Fruit fly (Drosophila melanogaster) whole organism, embryonic: ENCODE results near the gene CG5910.

Experiments used
- BEAF-32 ChIP-seq: fragments of 200-800 bp; sonication (Bioruptor generic); optimal IDR thresholded peaks from 3 replicates; lab custom pipeline; 2017; ENCODE audit warnings: missing biosample characterization, missing genetic modification characterization, mild to moderate bottlenecking, moderate library complexity, missing genetic modification reagents
- Blimp-1 ChIP-seq: fragments of 200-800 bp; sonication (Bioruptor generic); optimal IDR thresholded peaks from 3 replicates; lab custom pipeline; 2018; ENCODE audit warnings: missing biosample characterization, missing genetic modification characterization, mild to moderate bottlenecking, moderate library complexity, missing genetic modification reagents
- CG10147 ChIP-seq: fragments of 200-800 bp; sonication (Bioruptor generic); optimal IDR thresholded peaks from 2 replicates; lab custom pipeline; 2019; ENCODE audit warnings: missing biosample characterization, mild to moderate bottlenecking, missing genetic modification characterization, moderate library complexity
- CG10366 ChIP-seq: fragments of 200-800 bp; sonication (Bioruptor generic); IDR thresholded peaks from 2 replicates; pipeline ENCODE4 v1.3.6; 2022; ENCODE audit warnings: missing biosample characterization, missing genetic modification characterization
- CG10543 ChIP-seq: fragments of 200-800 bp; sonication (Bioruptor generic); optimal IDR thresholded peaks from 3 replicates; lab custom pipeline; 2017; ENCODE audit warnings: missing biosample characterization, mild to moderate bottlenecking, missing genetic modification characterization, moderate library complexity
- CG1233 ChIP-seq: fragments of 200-800 bp; sonication (Bioruptor generic); optimal IDR thresholded peaks from 4 replicates; lab custom pipeline; 2018; ENCODE audit warnings: missing biosample characterization, mild to moderate bottlenecking, missing genetic modification characterization
- CG12769 ChIP-seq: fragments of 200-800 bp; sonication (Bioruptor generic); optimal IDR thresholded peaks from 2 replicates; lab custom pipeline; 2019; ENCODE audit warnings: missing biosample characterization, mild to moderate bottlenecking, missing genetic modification characterization, moderate library complexity
- CG13287 ChIP-seq: fragments of 200-800 bp; sonication (Bioruptor generic); IDR thresholded peaks from 2 replicates; pipeline ENCODE4 v1.3.6; 2022; ENCODE audit warnings: missing biosample characterization, missing genetic modification characterization; ENCODE audit not compliant: partially characterized antibody
- CG14965 ChIP-seq: fragments of 200-800 bp; sonication (Bioruptor generic); optimal IDR thresholded peaks from 2 replicates; lab custom pipeline; 2016; ENCODE audit warnings: missing biosample characterization, missing genetic modification characterization, borderline replicate concordance
- CG15601 ChIP-seq: fragments of 200-800 bp; sonication (Bioruptor generic); optimal IDR thresholded peaks from 3 replicates; lab custom pipeline; 2019; ENCODE audit warnings: missing biosample characterization, mild to moderate bottlenecking, missing genetic modification characterization, moderate library complexity
- CG18619 ChIP-seq: fragments of 200-800 bp; sonication (Bioruptor generic); optimal IDR thresholded peaks from 3 replicates; lab custom pipeline; 2017; ENCODE audit warnings: missing biosample characterization, mild to moderate bottlenecking, missing genetic modification characterization
- CG2199 ChIP-seq: fragments of 200-800 bp; sonication (Bioruptor generic); IDR thresholded peaks from 3 replicates; pipeline ENCODE4 v1.3.6; 2022; ENCODE audit warnings: missing biosample characterization, missing genetic modification characterization
- CG3163 ChIP-seq: fragments of 200-800 bp; sonication (Bioruptor generic); optimal IDR thresholded peaks from 3 replicates; lab custom pipeline; 2016; ENCODE audit warnings: missing biosample characterization, missing genetic modification characterization
- CG4730 ChIP-seq: fragments of 200-800 bp; sonication (Bioruptor generic); IDR thresholded peaks from 2 replicates; pipeline ENCODE4 v1.3.6; 2022; ENCODE audit warnings: missing biosample characterization, missing genetic modification characterization
- CG6272 ChIP-seq: fragments of 200-800 bp; sonication (Bioruptor generic); IDR thresholded peaks from 2 replicates; pipeline ENCODE4 v1.3.6; 2022; ENCODE audit warnings: missing biosample characterization, missing genetic modification characterization
- CG8359 ChIP-seq: fragments of 200-800 bp; sonication (Bioruptor generic); optimal IDR thresholded peaks from 2 replicates; lab custom pipeline; 2017; ENCODE audit warnings: missing biosample characterization, mild to moderate bottlenecking, missing genetic modification characterization, borderline replicate concordance
- CG9797 ChIP-seq: fragments of 200-800 bp; sonication (Bioruptor generic); optimal IDR thresholded peaks from 3 replicates; lab custom pipeline; 2018; ENCODE audit warnings: missing biosample characterization, mild to moderate bottlenecking, missing genetic modification characterization
- CTCF ChIP-seq: fragments of 200-800 bp; sonication (Bioruptor generic); optimal IDR thresholded peaks from 2 replicates; lab custom pipeline; 2017; ENCODE audit warnings: missing biosample characterization, mild to moderate bottlenecking, missing genetic modification characterization, moderate library complexity
- Deaf1 ChIP-seq: fragments of 200-800 bp; optimal IDR thresholded peaks from 3 replicates; lab custom pipeline; 2019; ENCODE audit warnings: missing biosample characterization, mild to moderate bottlenecking, missing genetic modification characterization, moderate library complexity
- HLH3B ChIP-seq: fragments of 200-800 bp; sonication (Bioruptor generic); IDR thresholded peaks from 2 replicates; pipeline ENCODE4 v1.3.6; 2022; ENCODE audit warnings: missing biosample characterization, missing genetic modification characterization
- Hmx ChIP-seq: fragments of 200-800 bp; sonication (Bioruptor generic); optimal IDR thresholded peaks from 2 replicates; lab custom pipeline; 2016; ENCODE audit warnings: missing biosample characterization, missing genetic modification characterization
- Jarid2 ChIP-seq: fragments of 200-800 bp; sonication (Bioruptor generic); optimal IDR thresholded peaks from 3 replicates; lab custom pipeline; 2017; ENCODE audit warnings: mild to moderate bottlenecking, missing biosample characterization, missing genetic modification reagents, missing genetic modification characterization
- MTF-1 ChIP-seq: fragments of 200-800 bp; sonication (Bioruptor generic); optimal IDR thresholded peaks from 2 replicates; lab custom pipeline; 2018; ENCODE audit warnings: missing biosample characterization, mild to moderate bottlenecking, missing genetic modification characterization, borderline replicate concordance
- Pdp1 ChIP-seq, 2 experiments: fragments of 200-800 bp; sonication (Bioruptor generic); optimal IDR thresholded peaks; 3 replicates each; lab custom pipeline; 2016; ENCODE audit warnings: missing biosample characterization in 2 of 2, missing genetic modification characterization in 2 of 2, mild to moderate bottlenecking in 1 of 2, moderate library complexity in 1 of 2
- Ptx1 ChIP-seq: fragments of 200-800 bp; sonication (Bioruptor generic); IDR thresholded peaks from 2 replicates; pipeline ENCODE4 v1.3.6; 2022; ENCODE audit warnings: missing biosample characterization, missing genetic modification characterization
- Ssrp ChIP-seq: fragments of 200-800 bp; sonication (Bioruptor generic); optimal IDR thresholded peaks from 2 replicates; lab custom pipeline; 2018; ENCODE audit warnings: missing biosample characterization, mild to moderate bottlenecking, missing genetic modification characterization, moderate library complexity
- Trl ChIP-seq, 3 experiments: fragments of >200 bp in 2 of 3; fragments of 200-800 bp in 1 of 3; sonication (Bioruptor generic) in 1 of 3; optimal IDR thresholded peaks; 2 replicates in 1 of 3; 3 replicates in 2 of 3; lab custom pipeline; 2016 to 2017; ENCODE audit warnings: missing biosample characterization in 1 of 3, missing genetic modification characterization in 1 of 3
- ap ChIP-seq: fragments of 200-800 bp; sonication (Bioruptor generic); IDR thresholded peaks from 2 replicates; pipeline ENCODE4 v1.3.6; 2022; ENCODE audit warnings: missing biosample characterization, missing genetic modification characterization
- ato ChIP-seq: fragments of 200-800 bp; sonication (Bioruptor generic); IDR thresholded peaks from 2 replicates; pipeline ENCODE4 v1.3.6; 2022; ENCODE audit warnings: missing biosample characterization, missing genetic modification characterization; ENCODE audit not compliant: partially characterized antibody
- bigmax ChIP-seq: fragments of 200-800 bp; sonication (Bioruptor generic); optimal IDR thresholded peaks from 2 replicates; lab custom pipeline; 2018; ENCODE audit warnings: missing biosample characterization, mild to moderate bottlenecking, missing genetic modification characterization
- cwo ChIP-seq: fragments of 200-800 bp; sonication (Bioruptor generic); optimal IDR thresholded peaks from 3 replicates; lab custom pipeline; 2017; ENCODE audit warnings: missing biosample characterization, missing genetic modification characterization, mild to moderate bottlenecking, moderate library complexity, missing genetic modification reagents
- exex ChIP-seq: fragments of 200-800 bp; sonication (Bioruptor generic); optimal IDR thresholded peaks from 4 replicates; lab custom pipeline; 2018; ENCODE audit warnings: missing biosample characterization, mild to moderate bottlenecking, missing genetic modification characterization, moderate library complexity
- klu ChIP-seq: fragments of 200-800 bp; sonication (Bioruptor generic); IDR thresholded peaks from 2 replicates; pipeline ENCODE4 v1.3.6; 2022; ENCODE audit warnings: missing biosample characterization, missing genetic modification characterization
- lbe ChIP-seq: fragments of 200-800 bp; sonication (Bioruptor generic); optimal IDR thresholded peaks from 2 replicates; lab custom pipeline; 2016; ENCODE audit warnings: missing biosample characterization, mild to moderate bottlenecking, missing genetic modification characterization
- luna ChIP-seq: fragments of 200-800 bp; sonication (Bioruptor generic); optimal IDR thresholded peaks from 2 replicates; lab custom pipeline; 2016; ENCODE audit warnings: missing biosample characterization, missing genetic modification characterization
- org-1 ChIP-seq: fragments of 200-800 bp; sonication (Bioruptor generic); optimal IDR thresholded peaks from 2 replicates; lab custom pipeline; 2017; ENCODE audit warnings: missing biosample characterization, missing genetic modification characterization
- otp ChIP-seq: fragments of 200-800 bp; sonication (Bioruptor generic); IDR thresholded peaks from 3 replicates; pipeline ENCODE4, ENCODE4 v1.3.6; 2022; ENCODE audit warnings: missing biosample characterization, missing genetic modification characterization
- salm ChIP-seq: fragments of 200-800 bp; sonication (Bioruptor generic); optimal IDR thresholded peaks from 2 replicates; lab custom pipeline; 2018; ENCODE audit warnings: missing biosample characterization, mild to moderate bottlenecking, missing genetic modification characterization
- schlank ChIP-seq: fragments of 200-800 bp; sonication (Bioruptor generic); optimal IDR thresholded peaks from 2 replicates; lab custom pipeline; 2018; ENCODE audit warnings: missing biosample characterization, mild to moderate bottlenecking, missing genetic modification characterization
- sima ChIP-seq: fragments of 200-800 bp; sonication (Bioruptor generic); optimal IDR thresholded peaks from 2 replicates; lab custom pipeline; 2016; ENCODE audit warnings: missing biosample characterization, missing genetic modification characterization
- sna ChIP-seq: fragments of 200-800 bp; sonication (Bioruptor generic); IDR thresholded peaks from 2 replicates; pipeline ENCODE4 v1.3.6; 2022; ENCODE audit warnings: missing biosample characterization, missing genetic modification characterization; ENCODE audit not compliant: partially characterized antibody
- trh ChIP-seq: fragments of 200-800 bp; sonication (Bioruptor generic); optimal IDR thresholded peaks from 2 replicates; lab custom pipeline; 2016; ENCODE audit warnings: missing biosample characterization, missing genetic modification characterization
- vvl ChIP-seq: fragments of 200-800 bp; sonication (Bioruptor generic); IDR thresholded peaks from 2 replicates; pipeline ENCODE4 v1.3.6; 2022; ENCODE audit warnings: missing biosample characterization, missing genetic modification characterization
- zfh1 ChIP-seq: fragments of 200-800 bp; sonication (Bioruptor generic); IDR thresholded peaks from 3 replicates; pipeline ENCODE4 v1.3.6; 2022; ENCODE audit warnings: missing biosample characterization, missing genetic modification characterization

CG5910 gene

DNA sequence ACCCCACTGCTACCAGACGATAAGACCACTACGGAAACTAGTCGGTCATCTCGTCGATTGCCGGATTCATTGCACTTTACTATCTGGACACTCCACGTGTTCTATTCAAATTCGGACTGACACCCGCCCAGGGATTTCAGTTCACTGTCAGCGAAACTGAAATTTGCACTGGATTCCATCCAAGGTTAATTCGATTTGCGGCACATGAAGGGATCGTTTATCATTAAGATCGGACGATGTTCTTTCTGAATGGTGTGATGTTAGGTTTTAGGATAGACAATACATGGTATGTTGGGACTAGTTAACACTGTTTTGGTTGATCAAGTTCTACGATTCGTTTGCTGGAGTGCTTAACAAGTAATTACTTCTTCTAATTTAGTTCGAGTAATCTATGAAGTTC, 23.7 kb downstream of the CG5910 start, which contains the start of gene CG42764 (continued):
- TF ChIP-seq CG3163 (GFP tag; lab: Kevin White, UChicago) = no peak

DNA sequence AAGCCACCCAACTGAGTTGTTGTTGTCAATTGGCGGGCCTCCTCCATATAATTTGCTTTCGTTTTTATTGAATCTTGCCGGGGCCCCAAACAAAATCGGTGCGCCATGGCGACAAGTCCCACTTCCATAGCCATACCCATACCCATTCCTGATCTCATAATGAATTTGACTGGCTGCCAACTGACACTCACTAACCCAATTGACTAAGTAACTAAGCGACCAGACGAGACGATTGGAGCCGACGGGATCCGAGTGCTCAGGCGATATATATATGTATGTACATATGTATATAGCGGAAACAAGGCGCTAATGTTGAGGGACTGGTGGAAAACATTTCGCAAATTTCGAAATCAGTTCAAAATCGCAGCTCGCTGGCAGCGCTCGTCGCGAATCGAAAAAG, 24.4 kb downstream of the CG5910 start, which contains the start of gene Tdh:
Gene Tdh, plus strand, starts transcription at position 346 of the 400 bp plus-strand sequence.
- TF ChIP-seq Deaf1 (tag; lab: Kevin White, UChicago) (peak; percentile 57), Trl (optimal IDR thresholded peaks at IDR 0.05; lab: Kevin White, UChicago) (no peak), Trl (GFP tag; optimal IDR thresholded peaks at IDR 0.05; lab: Kevin White, UChicago) (no peak), Pdp1 (GFP tag; optimal IDR thresholded peaks at IDR 0.05; lab: Kevin White, UChicago) (peak in 1 of 2 experiments; percentile 32), Jarid2 (no peak), org-1 (GFP tag; lab: Kevin White, UChicago) (no peak), vvl (GFP tag; lab: Robert Waterston, UW) (no peak), CG12769 (tag; lab: Kevin White, UChicago) (peak; percentile 74), Ssrp (no peak), CG10543 (GFP tag; lab: Kevin White, UChicago) (peak; percentile 39)
- TF ChIP-seq, all 482 proteins: peak for 4

DNA sequence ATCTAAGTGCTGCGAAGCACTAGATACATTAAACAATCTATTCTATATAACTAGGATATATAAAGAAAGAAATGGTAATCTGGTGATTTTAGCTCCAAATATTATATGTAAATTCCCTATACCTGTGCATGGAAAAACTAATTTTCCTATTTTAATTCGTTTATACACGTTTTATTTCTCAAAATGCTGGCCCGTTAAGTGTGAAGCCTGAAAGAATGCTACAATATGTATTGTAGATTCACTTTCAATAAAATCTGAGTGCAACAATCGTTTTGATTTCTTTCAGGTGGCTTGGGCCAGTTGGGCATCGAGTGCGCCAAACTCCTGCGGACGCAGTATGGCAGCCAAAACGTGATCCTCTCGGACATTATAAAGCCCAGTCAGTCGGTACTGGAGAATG, 25.2 kb downstream of the CG5910 start:
- TF ChIP-seq ap (GFP tag; lab: Robert Waterston, UW) (no peak), ato (no peak), bigmax (GFP tag; lab: Kevin White, UChicago) (no peak), Hmx (GFP tag; lab: Kevin White, UChicago) (no peak), luna (GFP tag; lab: Kevin White, UChicago) (no peak), lbe (GFP tag; lab: Kevin White, UChicago) (no peak), CG4730 (GFP tag; lab: Robert Waterston, UW) (no peak), Ptx1 (no peak), zfh1 (GFP tag; lab: Robert Waterston, UW) (no peak), klu (GFP tag; lab: Robert Waterston, UW) (no peak), CG15601 (peak; percentile 72), CG6272 (GFP tag; lab: Robert Waterston, UW) (no peak), CG10366 (GFP tag; lab: Robert Waterston, UW) (no peak), Blimp-1 (GFP tag; lab: Kevin White, UChicago) (peak; percentile 51), CG14965 (no peak), CG1233 (GFP tag; lab: Kevin White, UChicago) (no peak), trh (GFP tag; lab: Kevin White, UChicago) (no peak), BEAF-32 (GFP tag; lab: Kevin White, UChicago) (no peak), CG13287 (GFP tag; lab: Robert Waterston, UW) (no peak), CG10147 (no peak), CTCF (peak; percentile 3), sna (GFP tag; lab: Robert Waterston, UW) (no peak), CG8359 (GFP tag; lab: Kevin White, UChicago) (no peak), otp (no peak), sima (GFP tag; lab: Kevin White, UChicago) (no peak), CG9797 (GFP tag; lab: Kevin White, UChicago) (no peak), cwo (no peak), schlank (no peak), MTF-1 (no peak), exex (no peak), HLH3B (GFP tag; lab: Robert Waterston, UW) (no peak), salm (no peak), CG18619 (no peak), CG2199 (GFP tag; lab: Robert Waterston, UW) (0 out of 3 replicates have a peak, but pooled peaks have one; percentile 53)
- TF ChIP-seq, all 482 proteins: peak for 4
